Worm (Caenorhabditis elegans): ENCODE data around the gene C45E5.1.

DNA sequence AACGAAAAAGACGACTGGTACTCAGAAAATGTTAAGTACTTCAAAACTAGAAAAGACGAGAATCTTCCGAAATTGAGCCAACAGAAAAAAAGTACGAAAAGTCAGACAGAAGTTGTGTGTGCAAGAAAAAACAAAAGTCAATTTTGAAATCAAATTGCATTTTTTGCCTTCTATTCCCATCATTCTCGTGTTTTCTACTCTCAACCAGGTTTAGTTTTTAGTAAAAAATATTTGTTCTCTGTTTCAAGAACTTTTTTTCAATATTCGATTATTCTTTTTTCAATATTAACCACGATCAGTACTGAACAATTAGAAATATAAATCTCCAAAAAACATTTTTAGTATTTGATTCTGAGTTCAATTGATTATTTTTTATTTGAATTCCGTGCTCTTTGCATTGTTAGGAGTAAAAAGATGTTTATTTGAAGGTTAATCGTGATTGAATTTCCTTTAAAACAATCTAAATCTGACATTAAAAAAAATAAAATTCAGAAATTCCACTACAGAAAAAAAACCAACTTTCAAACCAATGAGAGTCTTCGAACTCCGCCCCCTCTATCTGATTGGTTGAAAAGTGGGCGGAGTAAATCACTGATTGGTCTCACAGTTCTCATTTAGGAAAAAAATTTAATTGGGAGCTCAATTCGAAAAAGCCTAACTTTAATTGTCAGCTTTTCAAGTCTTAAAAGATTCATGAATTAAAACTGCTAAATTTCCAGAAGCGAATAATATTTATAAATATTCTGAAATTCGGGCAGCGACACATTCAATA is 28.7 kb upstream of the C45E5.1 start:
- TF ChIP-seq him-1 (tag; optimal IDR thresholded peaks at IDR 0.05) (no peak), dao-5 (tag; optimal IDR thresholded peaks at IDR 0.05) (no peak)

Data from whole organism, L4/young adult.